Worm (Caenorhabditis elegans) whole organism, L4/young adult: ENCODE results near the gene nhx-9.

Source experiments
- W03F9.2 ChIP-seq: fragments of 150-350 bp; optimal IDR thresholded peaks from 2 replicates; lab custom pipeline; 2014; ENCODE audit warnings: missing biosample characterization, missing genetic modification characterization
- him-1 ChIP-seq: sonication (generic microtip); optimal IDR thresholded peaks from 2 replicates; lab custom pipeline; 2016; ENCODE audit warnings: missing genotype, missing genetic modification reagents, missing genetic modification characterization, missing compliant biosample characterization

DNA sequence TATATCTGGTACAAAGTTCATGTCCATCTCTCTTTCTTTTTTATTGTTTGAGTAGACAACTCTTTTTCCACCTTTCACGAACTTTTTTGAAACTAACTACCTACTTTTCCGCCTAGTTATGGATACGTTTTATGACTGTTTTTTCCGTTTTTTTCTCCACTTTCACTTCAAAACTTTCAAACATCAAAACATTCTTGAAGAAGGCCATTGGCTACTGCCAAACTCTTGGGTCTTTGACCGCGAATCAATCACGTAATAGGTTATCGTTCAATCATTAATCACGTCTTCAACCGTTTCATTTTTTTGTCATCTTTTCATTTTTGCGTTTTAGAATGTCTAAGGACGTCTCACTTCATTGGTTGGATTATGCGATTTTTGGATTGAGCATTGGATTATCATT is 6.4 kb downstream of the nhx-9 start, which contains the start of gene slc-5A12:
- TF ChIP-seq him-1 (no peak), W03F9.2 (tag; lab: Kevin White, UChicago) (no peak)
